Worm (Caenorhabditis elegans) whole organism, L4 larva: Measurements from ENCODE around the gene gyg-1.
A peak's percentile ranks its signal among the peaks of the same experiment; 100 is the strongest.

Experiments used
- F37D6.2 ChIP-seq: sonication (generic microtip); optimal IDR thresholded peaks from 2 replicates; lab custom pipeline; 2016; ENCODE audit warnings: mild to moderate bottlenecking, missing genetic modification characterization, missing compliant biosample characterization
- Y48G9A.11 ChIP-seq: fragments of 200-800 bp; sonication (Bioruptor generic); IDR thresholded peaks from 2 replicates; pipeline ENCODE4 v1.3.6; 2022; ENCODE audit warnings: missing genetic modification reagents, missing genetic modification characterization, missing compliant biosample characterization
- aha-1 ChIP-seq: fragments of 150-350 bp; peaks from one replicate; lab custom pipeline; 2014; ENCODE audit warnings: missing biosample characterization, missing genetic modification characterization
- ama-1 ChIP-seq: fragments of 150-350 bp; optimal IDR thresholded peaks from 2 replicates; lab custom pipeline; 2014; ENCODE audit warnings: inconsistent platforms, mixed read lengths
- attf-4 ChIP-seq: sonication (generic microtip); optimal IDR thresholded peaks from 3 replicates; lab custom pipeline; 2017; ENCODE audit warnings: missing biosample characterization, missing genetic modification characterization
- ceh-32 ChIP-seq: sonication (generic microtip); optimal IDR thresholded peaks from 2 replicates; lab custom pipeline; 2016; ENCODE audit warnings: mild to moderate bottlenecking, missing genetic modification characterization, missing compliant biosample characterization; ENCODE audit not compliant: poor library complexity
- cey-2 ChIP-seq: sonication (generic microtip); optimal IDR thresholded peaks from 3 replicates; lab custom pipeline; 2017; ENCODE audit warnings: missing genetic modification characterization, mild to moderate bottlenecking, missing compliant biosample characterization, antibody characterized with exemption, borderline replicate concordance; ENCODE audit not compliant: insufficient read depth
- ctbp-1 ChIP-seq: fragments of 200-800 bp; sonication (Bioruptor generic); IDR thresholded peaks from 2 replicates; pipeline ENCODE4 v1.3.6; 2022; ENCODE audit warnings: missing genetic modification reagents, missing genetic modification characterization, missing compliant biosample characterization
- daf-16 ChIP-seq, 3 experiments: sonication (generic microtip); optimal IDR thresholded peaks; 2 replicates each; lab custom pipeline; 2016 to 2017; ENCODE audit warnings: missing genetic modification characterization in 3 of 3, missing genetic modification reagents in 3 of 3, mild to moderate bottlenecking in 2 of 3, missing compliant biosample characterization in 2 of 3, missing biosample characterization in 1 of 3, moderate library complexity in 1 of 3
- dmd-6 ChIP-seq: fragments of 200-800 bp; sonication (Bioruptor generic); IDR thresholded peaks from 2 replicates; pipeline ENCODE4 v1.3.6; 2022; ENCODE audit warnings: missing genetic modification reagents, missing genetic modification characterization, missing compliant biosample characterization
- dmd-8 ChIP-seq: fragments of 200-800 bp; sonication (Bioruptor generic); IDR thresholded peaks from 2 replicates; pipeline ENCODE4 v1.3.6; 2022; ENCODE audit warnings: missing genetic modification characterization, missing compliant biosample characterization
- dve-1 ChIP-seq: sonication (generic microtip); optimal IDR thresholded peaks from 2 replicates; lab custom pipeline; 2017; ENCODE audit warnings: antibody characterized with exemption, mild to moderate bottlenecking, missing genetic modification characterization, missing compliant biosample characterization; ENCODE audit not compliant: insufficient read depth
- fkh-10 ChIP-seq: fragments of 150-350 bp; optimal IDR thresholded peaks from 2 replicates; lab custom pipeline; 2014; ENCODE audit warnings: missing biosample characterization, missing genetic modification reagents, missing genetic modification characterization
- hif-1 ChIP-seq, 2 experiments: sonication (generic microtip); optimal IDR thresholded peaks; 2 replicates each; lab custom pipeline; 2016 to 2017; ENCODE audit warnings: missing compliant biosample characterization in 2 of 2, missing genetic modification characterization in 2 of 2, missing genetic modification reagents in 2 of 2, missing genotype in 2 of 2, mild to moderate bottlenecking in 1 of 2
- hlh-11 ChIP-seq: fragments of 200-800 bp; sonication (Bioruptor generic); optimal IDR thresholded peaks from 2 replicates; lab custom pipeline; 2018; ENCODE audit warnings: mild to moderate bottlenecking, missing genetic modification characterization, missing compliant biosample characterization
- hmg-1.1 ChIP-seq: fragments of 200-800 bp; sonication (Bioruptor generic); IDR thresholded peaks from 2 replicates; pipeline ENCODE4 v1.3.6; 2022; ENCODE audit warnings: missing genetic modification reagents, missing genetic modification characterization, missing compliant biosample characterization
- lin-15B ChIP-seq: fragments of 150-350 bp; sonication (generic microtip); optimal IDR thresholded peaks from 3 replicates; lab custom pipeline; 2014; ENCODE audit warnings: missing biosample characterization, missing genetic modification characterization
- lin-38 ChIP-seq: fragments of 200-800 bp; sonication (Bioruptor generic); IDR thresholded peaks from 2 replicates; pipeline ENCODE4 v1.3.6; 2022; ENCODE audit warnings: missing genetic modification reagents, missing genetic modification characterization, missing compliant biosample characterization
- lir-3 ChIP-seq: sonication (generic microtip); optimal IDR thresholded peaks from 2 replicates; lab custom pipeline; 2016; ENCODE audit warnings: mild to moderate bottlenecking, missing genetic modification characterization, missing compliant biosample characterization
- madf-5 ChIP-seq, 2 experiments: fragments of 200-800 bp; sonication (Bioruptor generic); IDR thresholded peaks; 2 replicates each; pipeline ENCODE4 v1.3.6; 2022; ENCODE audit warnings: missing compliant biosample characterization in 2 of 2, missing genetic modification characterization in 2 of 2
- madf-9 ChIP-seq: fragments of 200-800 bp; sonication (Bioruptor generic); conservative IDR thresholded peaks from 2 replicates; pipeline ENCODE4 v1.3.6; 2022; ENCODE audit warnings: missing genetic modification reagents, missing genetic modification characterization, missing compliant biosample characterization
- nhr-102 ChIP-seq: sonication (generic microtip); optimal IDR thresholded peaks from 2 replicates; lab custom pipeline; 2016; ENCODE audit warnings: mild to moderate bottlenecking, missing genetic modification characterization, moderate library complexity, missing compliant biosample characterization
- nhr-237 ChIP-seq: sonication (generic microtip); optimal IDR thresholded peaks from 2 replicates; lab custom pipeline; 2017; ENCODE audit warnings: missing biosample characterization, missing genetic modification characterization
- nhr-28 ChIP-seq: fragments of 150-350 bp; optimal IDR thresholded peaks from 2 replicates; lab custom pipeline; 2014; ENCODE audit warnings: missing biosample characterization, missing genetic modification characterization
- nhr-41 ChIP-seq: fragments of 200-800 bp; sonication (Bioruptor generic); IDR thresholded peaks from 2 replicates; pipeline ENCODE4 v1.3.6; 2022; ENCODE audit warnings: missing genetic modification reagents, missing genetic modification characterization, missing compliant biosample characterization
- nhr-42 ChIP-seq: fragments of 200-800 bp; sonication (Bioruptor generic); IDR thresholded peaks from 2 replicates; pipeline ENCODE4 v1.3.6; 2022; ENCODE audit warnings: missing genetic modification characterization, missing compliant biosample characterization
- nhr-77 ChIP-seq: fragments of 150-350 bp; optimal IDR thresholded peaks from 2 replicates; lab custom pipeline; 2014; ENCODE audit warnings: missing biosample characterization, missing genetic modification characterization
- pha-4 ChIP-seq, 2 experiments: fragments of 150-350 bp in 1 of 2; fragments of 200-800 bp in 1 of 2; sonication (Bioruptor generic) in 1 of 2; IDR thresholded peaks in 1 of 2; optimal IDR thresholded peaks in 1 of 2; 2 replicates each; pipeline versions ENCODE4 v1.3.6 to Lab custom; 2014 to 2022; ENCODE audit warnings: missing genetic modification characterization in 2 of 2, missing genetic modification reagents in 2 of 2, missing biosample characterization in 1 of 2, missing compliant biosample characterization in 1 of 2
- php-3 ChIP-seq: fragments of 200-800 bp; sonication (Bioruptor generic); IDR thresholded peaks from 2 replicates; pipeline ENCODE4 v1.3.6; 2022; ENCODE audit warnings: missing genetic modification reagents, missing genetic modification characterization, missing compliant biosample characterization
- pqm-1 ChIP-seq: sonication (generic microtip); optimal IDR thresholded peaks from 2 replicates; lab custom pipeline; 2017; ENCODE audit warnings: missing biosample characterization, missing genetic modification characterization
- set-16 ChIP-seq: fragments of 200-800 bp; sonication (Bioruptor generic); IDR thresholded peaks from 2 replicates; pipeline ENCODE4 v1.3.6; 2022; ENCODE audit warnings: missing genetic modification reagents, missing genetic modification characterization, missing compliant biosample characterization
- unc-130 ChIP-seq: sonication (generic microtip); optimal IDR thresholded peaks from 2 replicates; lab custom pipeline; 2016; ENCODE audit warnings: missing genetic modification reagents, missing genetic modification characterization, missing compliant biosample characterization
- unc-62 ChIP-seq, 3 experiments: fragments of 150-350 bp in 1 of 3; sonication (generic microtip); optimal IDR thresholded peaks in 2 of 3; peaks in 1 of 3; 1 replicate in 1 of 3; 2 replicates in 2 of 3; lab custom pipeline; 2014 to 2017; ENCODE audit warnings: missing biosample characterization in 3 of 3, missing genetic modification characterization in 3 of 3, missing genetic modification reagents in 3 of 3, missing genotype in 1 of 3
- zfp-2 ChIP-seq: sonication (generic microtip); optimal IDR thresholded peaks from 2 replicates; lab custom pipeline; 2016; ENCODE audit warnings: mild to moderate bottlenecking, missing genetic modification characterization, missing compliant biosample characterization
- zfp-3 ChIP-seq: fragments of 200-800 bp; sonication (Bioruptor generic); conservative IDR thresholded peaks from 2 replicates; pipeline ENCODE4 v1.3.6; 2022; ENCODE audit warnings: missing genetic modification reagents, missing genetic modification characterization, missing compliant biosample characterization
- zip-11 ChIP-seq: fragments of 200-800 bp; sonication (Bioruptor generic); IDR thresholded peaks from 2 replicates; pipeline ENCODE4 v1.3.6; 2022; ENCODE audit warnings: missing genetic modification characterization, missing compliant biosample characterization

gyg-1 gene

DNA sequence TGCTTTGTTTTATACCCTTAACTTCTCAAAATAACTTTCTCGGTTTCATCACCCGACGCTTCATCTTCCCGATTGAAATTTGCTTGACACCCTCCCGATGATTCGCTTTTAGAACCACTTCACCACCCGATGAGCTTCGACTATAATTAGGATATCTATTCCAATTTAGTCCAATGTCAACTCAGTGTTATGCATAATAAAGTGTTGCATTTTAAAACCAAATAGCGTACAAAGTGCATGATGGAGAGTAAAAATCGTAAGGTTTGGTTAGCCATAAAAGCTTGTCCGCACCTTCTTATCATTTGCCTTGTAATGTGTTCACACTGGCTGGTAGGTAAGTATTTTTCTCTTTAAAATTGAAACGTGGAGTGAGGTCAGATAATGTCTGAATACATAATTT, 38.5 kb upstream of the gyg-1 start, which contains the start of gene C12D12.1:
Gene C12D12.1 (plus strand): TSS at position 301 of the 400 bp plus-strand sequence.
- TF ChIP-seq pqm-1, result peak; percentile 36
- no peak for TF ChIP-seq lir-3
- TF ChIP-seq aha-1, result peak; percentile 41
- no peak for TF ChIP-seq daf-16 (GFP tag; optimal IDR thresholded peaks at IDR 0.05; lab: Kevin White, UChicago)
- peak; percentile 20 for TF ChIP-seq daf-16 (tag; optimal IDR thresholded peaks at IDR 0.05; lab: Kevin White, UChicago)

- TF ChIP-seq nhr-42 (no peak), madf-9 (GFP tag; lab: Robert Waterston, UW) (no peak), Y48G9A.11 (GFP tag; lab: Robert Waterston, UW) (no peak), dmd-6 (peak; percentile 53), ceh-32 (tag; lab: Kevin White, UChicago) (no peak), nhr-237 (tag; lab: Kevin White, UChicago) (no peak), set-16 (no peak), fkh-10 (GFP tag; lab: Kevin White, UChicago) (no peak), zfp-2 (tag; lab: Kevin White, UChicago) (no peak), hlh-11 (peak; percentile 15), unc-130 (GFP tag; lab: Kevin White, UChicago) (no peak), lin-15B (tag; lab: Kevin White, UChicago) (no peak), ctbp-1 (GFP tag; lab: Robert Waterston, UW) (no peak), madf-5 (GFP tag; IDR thresholded peaks at IDR 0.05; lab: Robert Waterston, UW) (no peak), cey-2 (tag; lab: Kevin White, UChicago) (no peak), pqm-1 (peak; percentile 10), hif-1 (tag; optimal IDR thresholded peaks at IDR 0.05; lab: Kevin White, UChicago) (no peak), nhr-41 (GFP tag; lab: Robert Waterston, UW) (no peak), dmd-8 (GFP tag; lab: Robert Waterston, UW) (no peak), zfp-3 (GFP tag; lab: Robert Waterston, UW) (no peak), daf-16 (GFP tag; optimal IDR thresholded peaks at IDR 0.05; lab: Kevin White, UChicago) (no peak), daf-16 (tag; optimal IDR thresholded peaks at IDR 0.05; lab: Kevin White, UChicago) (peak; percentile 47), ama-1 (lab: Kevin White, UChicago) (no peak), nhr-28 (tag; lab: Kevin White, UChicago) (peak; percentile 64), nhr-77 (peak; percentile 62), hmg-1.1 (GFP tag; lab: Robert Waterston, UW) (no peak), nhr-102 (no peak), pha-4 (GFP tag; IDR thresholded peaks at IDR 0.05; lab: Robert Waterston, UW) (no peak), pha-4 (tag; optimal IDR thresholded peaks at IDR 0.05; lab: Kevin White, UChicago) (no peak), zip-11 (no peak), F37D6.2 (tag; lab: Kevin White, UChicago) (no peak), dve-1 (tag; lab: Kevin White, UChicago) (peak; percentile 59), lin-38 (GFP tag; lab: Robert Waterston, UW) (no peak), attf-4 (no peak), php-3 (GFP tag; lab: Robert Waterston, UW) (peak; percentile 97)
These were observed 37.6 kb upstream of the gyg-1 start for ce11 chrX:3499867-3500266.

DNA sequence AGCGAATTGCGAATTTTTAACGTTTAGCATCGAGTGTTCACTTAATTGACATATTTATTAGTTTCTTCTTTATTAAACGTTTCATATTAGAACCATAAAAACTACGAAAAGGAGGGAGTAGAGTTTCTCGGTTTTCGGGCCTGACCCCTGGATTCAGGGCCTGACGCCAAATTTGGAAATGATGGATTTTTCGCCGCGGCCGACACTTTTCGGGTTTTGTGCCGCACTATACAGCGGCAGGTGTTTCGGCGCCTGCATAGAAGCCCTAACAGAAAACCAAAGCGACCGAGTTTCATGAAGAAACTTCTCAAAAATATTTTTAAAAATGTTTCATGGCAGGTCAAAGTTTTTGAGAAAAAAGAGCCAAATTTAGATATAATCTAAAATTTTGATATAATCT, 37.1 kb upstream of the gyg-1 start:
- TF ChIP-seq unc-62 (GFP tag; optimal IDR thresholded peaks at IDR 0.05 in 1 of 2; lab: Kevin White, UChicago) (no peak), unc-62 (tag; optimal IDR thresholded peaks at IDR 0.05; lab: Kevin White, UChicago) (no peak), aha-1 (peak; percentile 86), cey-2 (tag; lab: Kevin White, UChicago) (no peak)
- TF ChIP-seq, all 104 proteins: peak for 1
